Worm (Caenorhabditis elegans) whole organism, L1 larva: ENCODE measurements around the gene parn-2.

ENCODE experiments used
- Y116A8C.19 ChIP-seq: sonication (generic microtip); optimal IDR thresholded peaks from 2 replicates; lab custom pipeline; 2016; ENCODE audit warnings: missing compliant biosample characterization, missing genetic modification characterization, borderline replicate concordance
- ceh-88 ChIP-seq: fragments of 200-800 bp; sonication (Bioruptor generic); IDR thresholded peaks from 2 replicates; pipeline ENCODE4 v1.3.6; 2022; ENCODE audit warnings: missing genetic modification characterization, missing compliant biosample characterization
- ceh-90 ChIP-seq: sonication (generic microtip); optimal IDR thresholded peaks from 2 replicates; lab custom pipeline; 2016; ENCODE audit warnings: missing genetic modification characterization, missing compliant biosample characterization
- dsc-1 ChIP-seq: sonication (generic microtip); optimal IDR thresholded peaks from 2 replicates; lab custom pipeline; 2016; ENCODE audit warnings: mild to moderate bottlenecking, missing genetic modification characterization, missing compliant biosample characterization
- efl-1 ChIP-seq, 4 experiments: fragments of 150-350 bp; optimal IDR thresholded peaks in 3 of 4; peaks in 1 of 4; 1 replicate in 1 of 4; 2 replicates in 3 of 4; lab custom pipeline; 2014; ENCODE audit warnings: missing biosample characterization in 2 of 4, missing genetic modification characterization in 2 of 4, missing genetic modification reagents in 2 of 4
- egl-27 ChIP-seq, 2 experiments: fragments of 150-350 bp in 1 of 2; sonication (generic microtip); optimal IDR thresholded peaks; 3 replicates each; lab custom pipeline; 2017 to 2018; ENCODE audit warnings: missing biosample characterization in 2 of 2, missing genetic modification characterization in 2 of 2, missing genetic modification reagents in 2 of 2
- elt-2 ChIP-seq: sonication (generic microtip); optimal IDR thresholded peaks from 2 replicates; lab custom pipeline; 2016; ENCODE audit warnings: missing genetic modification characterization, mild to moderate bottlenecking, inconsistent platforms, missing compliant biosample characterization, missing genetic modification reagents
- elt-3 ChIP-seq, 6 experiments: fragments of 150-350 bp in 1 of 6; sonication (generic microtip); optimal IDR thresholded peaks; 2 replicates each; lab custom pipeline; 2017 to 2018; ENCODE audit warnings: missing biosample characterization in 6 of 6, missing genetic modification characterization in 6 of 6, inconsistent platforms in 1 of 6
- ets-5 ChIP-seq: fragments of 200-800 bp; sonication (Bioruptor generic); IDR thresholded peaks from 2 replicates; pipeline ENCODE4 v1.3.6; 2022; ENCODE audit warnings: missing genetic modification characterization, missing compliant biosample characterization
- hpl-2 ChIP-seq: fragments of 150-350 bp; optimal IDR thresholded peaks from 2 replicates; lab custom pipeline; 2014; ENCODE audit warnings: missing biosample characterization, missing genetic modification reagents, missing genetic modification characterization
- irx-1 ChIP-seq: sonication (generic microtip); optimal IDR thresholded peaks from 2 replicates; lab custom pipeline; 2016; ENCODE audit warnings: missing genetic modification characterization, missing compliant biosample characterization
- lin-14 ChIP-seq: fragments of 200-800 bp; sonication (Bioruptor generic); optimal IDR thresholded peaks from 2 replicates; lab custom pipeline; 2018; ENCODE audit warnings: mild to moderate bottlenecking, missing genetic modification characterization, moderate library complexity, missing compliant biosample characterization
- lin-15B ChIP-seq: fragments of 150-350 bp; sonication (generic microtip); optimal IDR thresholded peaks from 3 replicates; lab custom pipeline; 2014; ENCODE audit warnings: missing biosample characterization, missing genetic modification characterization
- lin-39 ChIP-seq: fragments of 150-350 bp; optimal IDR thresholded peaks from 2 replicates; lab custom pipeline; 2014; ENCODE audit warnings: missing biosample characterization, missing genetic modification reagents, missing genetic modification characterization
- lsy-2 ChIP-seq, 2 experiments: fragments of 150-350 bp; optimal IDR thresholded peaks; 2 replicates each; lab custom pipeline; 2014; ENCODE audit warnings: missing biosample characterization in 2 of 2, missing genetic modification characterization in 2 of 2
- mab-9 ChIP-seq: fragments of 200-800 bp; sonication (Bioruptor generic); IDR thresholded peaks from 2 replicates; pipeline ENCODE4 v1.3.6; 2022; ENCODE audit warnings: missing genetic modification reagents, missing genetic modification characterization, missing compliant biosample characterization
- mep-1 ChIP-seq: fragments of 150-350 bp; optimal IDR thresholded peaks from 2 replicates; lab custom pipeline; 2014; ENCODE audit warnings: missing biosample characterization, missing genetic modification characterization
- nhr-237 ChIP-seq: fragments of 150-350 bp; optimal IDR thresholded peaks from 2 replicates; lab custom pipeline; 2014; ENCODE audit warnings: missing biosample characterization, missing genetic modification characterization
- nhr-71 ChIP-seq: sonication (generic microtip); optimal IDR thresholded peaks from 2 replicates; lab custom pipeline; 2016; ENCODE audit warnings: mild to moderate bottlenecking, missing genetic modification characterization, moderate library complexity, missing compliant biosample characterization
- nhr-85 ChIP-seq: sonication (generic microtip); peaks from one replicate; lab custom pipeline; 2016; ENCODE audit warnings: missing genetic modification characterization, inconsistent platforms, missing compliant biosample characterization
- pax-3 ChIP-seq: fragments of 200-800 bp; sonication (Bioruptor generic); optimal IDR thresholded peaks from 2 replicates; lab custom pipeline; 2018; ENCODE audit warnings: mild to moderate bottlenecking, missing genetic modification characterization, moderate library complexity, missing compliant biosample characterization
- snpc-4 ChIP-seq: fragments of 150-350 bp; optimal IDR thresholded peaks from 2 replicates; lab custom pipeline; 2014; ENCODE audit warnings: missing biosample characterization, missing genetic modification characterization
- snu-23 ChIP-seq: sonication (generic microtip); optimal IDR thresholded peaks from 2 replicates; lab custom pipeline; 2016; ENCODE audit warnings: missing genetic modification characterization, missing compliant biosample characterization
- sptf-1 ChIP-seq: fragments of 150-350 bp; optimal IDR thresholded peaks from 2 replicates; lab custom pipeline; 2014; ENCODE audit warnings: missing biosample characterization, missing genetic modification characterization
- sup-37 ChIP-seq: fragments of 200-800 bp; sonication (Bioruptor generic); optimal IDR thresholded peaks from 2 replicates; lab custom pipeline; 2018; ENCODE audit warnings: mild to moderate bottlenecking, missing genetic modification characterization, missing compliant biosample characterization
- tbx-2 ChIP-seq: sonication (generic microtip); optimal IDR thresholded peaks from 2 replicates; lab custom pipeline; 2016; ENCODE audit warnings: missing genetic modification characterization, missing compliant biosample characterization
- unc-130 ChIP-seq: fragments of 150-350 bp; optimal IDR thresholded peaks from 2 replicates; lab custom pipeline; 2017; ENCODE audit warnings: missing biosample characterization, missing genetic modification characterization, inconsistent platforms
- unc-62 ChIP-seq: fragments of 150-350 bp; optimal IDR thresholded peaks from 2 replicates; lab custom pipeline; 2014; ENCODE audit warnings: missing biosample characterization, missing genetic modification reagents, missing genetic modification characterization
- unc-86 ChIP-seq: sonication (generic microtip); optimal IDR thresholded peaks from 2 replicates; lab custom pipeline; 2016; ENCODE audit warnings: missing genetic modification characterization, missing compliant biosample characterization
- vab-15 ChIP-seq: sonication (generic microtip); optimal IDR thresholded peaks from 2 replicates; lab custom pipeline; 2017; ENCODE audit warnings: missing genotype, mild to moderate bottlenecking, missing genetic modification characterization, missing compliant biosample characterization

The parn-2 gene

ce11 chrII:12256528-12256927 is at the start of gene parn-2:
parn-2 (minus strand) TSS chrII:12256628.
- TF ChIP-seq ceh-88 (GFP tag; lab: Robert Waterston, UW) (no peak), unc-86 (tag; lab: Kevin White, UChicago) (no peak), lin-39 (tag; lab: Kevin White, UChicago) (no peak), pax-3 (tag; lab: Kevin White, UChicago) (no peak), nhr-85 (tag; lab: Kevin White, UChicago) (no peak), lin-14 (GFP tag; lab: Kevin White, UChicago) (no peak), unc-62 (GFP tag; lab: Kevin White, UChicago) (no peak), nhr-237 (tag; lab: Kevin White, UChicago) (no peak), lsy-2 (tag; optimal IDR thresholded peaks at IDR 0.05; lab: Kevin White, UChicago) (no peak), ceh-90 (tag; lab: Kevin White, UChicago) (no peak), sptf-1 (tag; lab: Kevin White, UChicago) (no peak)

DNA sequence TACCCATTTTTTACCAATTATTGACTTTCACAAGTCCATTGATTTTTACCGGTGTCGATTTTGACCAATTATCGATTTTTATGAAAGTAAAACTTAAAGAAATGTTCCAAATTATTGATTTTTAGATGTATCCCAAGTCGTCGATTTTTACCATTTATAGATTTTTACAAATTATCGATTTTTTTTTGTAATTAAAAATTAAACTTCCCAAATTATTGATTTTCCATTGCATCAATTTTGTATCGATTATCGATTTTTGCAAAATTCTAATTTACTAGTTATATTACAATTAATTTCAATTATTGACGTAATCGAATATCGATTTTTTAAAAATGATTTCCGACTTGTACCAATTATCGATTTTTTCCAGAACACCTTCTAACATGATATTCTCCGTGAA is 46.7 kb upstream of the parn-2 start, which contains the start of gene sre-50:
sre-50 (plus strand) TSS at position 384 of the 400 bp plus-strand sequence.
- TF ChIP-seq snu-23 (GFP tag; lab: Kevin White, UChicago) (no peak), snpc-4 (tag; lab: Kevin White, UChicago) (no peak)

DNA sequence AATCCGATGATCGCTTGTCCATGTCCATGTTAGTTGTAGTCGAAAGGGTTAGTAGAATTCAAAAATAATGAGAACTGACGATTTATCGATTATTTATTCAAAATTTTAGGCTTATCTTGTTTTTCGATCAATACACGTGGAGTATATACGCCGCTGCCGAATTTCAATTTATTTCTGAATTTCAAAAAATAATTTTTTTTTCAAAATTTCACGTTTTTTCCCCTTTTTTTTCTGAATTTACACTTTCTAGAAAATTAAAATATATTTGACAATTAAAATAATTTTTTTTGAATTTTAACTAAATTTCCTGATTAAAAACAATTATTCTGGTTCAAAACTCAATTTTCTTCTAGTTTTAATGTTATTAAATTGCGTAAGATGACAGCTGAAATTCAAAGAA is 45.9 kb upstream of the parn-2 start, which contains the start of gene C50E10.1:
C50E10.1 (minus strand) TSS at position 101 of the 400 bp plus-strand sequence.
- no peak for TF ChIP-seq hpl-2
- no peak for TF ChIP-seq mab-9 (GFP tag; lab: Robert Waterston, UW)
- no peak for TF ChIP-seq Y116A8C.19
- TF ChIP-seq tbx-2 (tag; lab: Kevin White, UChicago) = no peak
- TF ChIP-seq lin-15B (tag; lab: Kevin White, UChicago) = no peak
- TF ChIP-seq irx-1 (tag; lab: Kevin White, UChicago) = no peak
- no peak for TF ChIP-seq nhr-237 (tag; lab: Kevin White, UChicago)
- TF ChIP-seq efl-1 (optimal IDR thresholded peaks at IDR 0.05; lab: Kevin White, UChicago) = no peak
- TF ChIP-seq efl-1 (GFP tag; optimal IDR thresholded peaks at IDR 0.05 in 1 of 2; lab: Kevin White, UChicago) = no peak
- TF ChIP-seq unc-130 = no peak
- no peak for TF ChIP-seq nhr-85 (tag; lab: Kevin White, UChicago)
- TF ChIP-seq vab-15 (tag; lab: Kevin White, UChicago) = no peak
- no peak for TF ChIP-seq dsc-1 (tag; lab: Kevin White, UChicago)
- TF ChIP-seq, all 84 proteins: peak for 0

- no peak for TF ChIP-seq unc-62 (GFP tag; lab: Kevin White, UChicago)
- no peak for TF ChIP-seq elt-3 (tag; optimal IDR thresholded peaks at IDR 0.05; lab: Kevin White, UChicago)
- no peak for TF ChIP-seq egl-27 (tag; optimal IDR thresholded peaks at IDR 0.05; lab: Kevin White, UChicago)
- TF ChIP-seq sup-37 (GFP tag; lab: Kevin White, UChicago) = no peak
- no peak for TF ChIP-seq ceh-88 (GFP tag; lab: Robert Waterston, UW)
- TF ChIP-seq mab-9 (GFP tag; lab: Robert Waterston, UW) = no peak
- TF ChIP-seq mep-1 (tag; lab: Kevin White, UChicago) = no peak
Observed at ce11 chrII:12301233-12301632, 44.8 kb upstream of the parn-2 start.

DNA sequence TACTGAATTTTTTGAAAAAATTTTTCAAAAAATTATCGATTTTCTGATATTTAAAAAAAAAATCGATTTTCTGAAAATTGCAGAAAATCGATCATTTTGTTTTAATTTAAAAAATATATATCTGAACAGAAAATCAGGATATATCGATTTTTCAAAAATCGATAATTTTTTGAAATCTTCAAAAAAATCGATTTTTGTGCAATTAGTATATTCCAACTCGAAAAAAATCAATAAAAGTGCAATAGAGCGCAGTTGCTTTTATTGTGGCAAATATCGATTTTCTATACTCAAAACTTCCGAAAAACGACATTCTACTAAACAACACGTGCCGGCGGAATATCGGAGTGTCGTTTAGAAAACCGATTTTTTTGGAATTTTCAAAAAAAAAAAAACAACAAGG is 44.3 kb upstream of the parn-2 start:
- TF ChIP-seq efl-1 (optimal IDR thresholded peaks at IDR 0.05; lab: Kevin White, UChicago) = no peak
- no peak for TF ChIP-seq efl-1 (GFP tag; optimal IDR thresholded peaks at IDR 0.05 in 1 of 2; lab: Kevin White, UChicago)
- no peak for TF ChIP-seq nhr-71 (tag; lab: Kevin White, UChicago)

DNA sequence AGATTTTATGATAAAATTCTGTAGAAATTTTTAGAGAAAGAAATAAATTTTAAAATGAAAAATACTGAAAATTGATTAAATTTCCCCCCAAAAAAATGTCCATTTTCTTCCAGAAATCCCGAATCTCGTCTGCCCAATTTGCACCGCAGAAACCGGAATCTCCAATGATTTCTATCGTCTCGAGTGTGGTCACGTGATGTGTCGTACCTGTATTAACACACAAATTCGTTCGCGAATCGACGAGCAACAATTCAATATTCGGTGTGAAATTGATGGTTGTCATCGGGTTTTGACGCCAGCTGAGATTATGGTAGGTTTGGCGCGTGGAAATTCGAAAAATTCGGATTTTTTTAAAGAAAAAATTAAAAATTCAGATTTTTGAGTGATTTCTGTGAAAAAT is 40.2 kb upstream of the parn-2 start:
- TF ChIP-seq efl-1 (optimal IDR thresholded peaks at IDR 0.05; lab: Kevin White, UChicago) (no peak), efl-1 (GFP tag; optimal IDR thresholded peaks at IDR 0.05 in 1 of 2; lab: Kevin White, UChicago) (peak in 1 of 2 experiments; percentile 55), elt-2 (tag; lab: Kevin White, UChicago) (no peak), nhr-85 (tag; lab: Kevin White, UChicago) (peak; percentile 3), ets-5 (GFP tag; lab: Robert Waterston, UW) (no peak)
